Fruit fly (Drosophila melanogaster) whole organism, embryonic: ENCODE data around the gene CG7304.

Experiments
- Asciz ChIP-seq: fragments of 200-800 bp; sonication (Bioruptor generic); optimal IDR thresholded peaks from 2 replicates; lab custom pipeline; 2017; ENCODE audit warnings: missing biosample characterization, mild to moderate bottlenecking, missing genetic modification characterization, missing genetic modification reagents
- Awh ChIP-seq: fragments of 200-800 bp; sonication (Bioruptor generic); IDR thresholded peaks from 2 replicates; pipeline ENCODE4, ENCODE4 v1.3.6; 2022; ENCODE audit warnings: missing biosample characterization, missing genetic modification characterization
- B-H1 ChIP-seq: fragments of 200-800 bp; sonication (Bioruptor generic); IDR thresholded peaks from 3 replicates; pipeline ENCODE4 v1.3.6; 2022; ENCODE audit warnings: missing biosample characterization, missing genetic modification characterization
- Bgb ChIP-seq: fragments of 200-800 bp; sonication (Bioruptor generic); IDR thresholded peaks from 2 replicates; pipeline ENCODE4 v1.3.6; 2022; ENCODE audit warnings: missing biosample characterization, missing genetic modification characterization; ENCODE audit not compliant: partially characterized antibody
- Blimp-1 ChIP-seq: fragments of 200-800 bp; sonication (Bioruptor generic); optimal IDR thresholded peaks from 3 replicates; lab custom pipeline; 2018; ENCODE audit warnings: missing biosample characterization, missing genetic modification characterization, mild to moderate bottlenecking, moderate library complexity, missing genetic modification reagents
- CG11696 ChIP-seq: fragments of 200-800 bp; sonication (Bioruptor generic); IDR thresholded peaks from 2 replicates; pipeline ENCODE4 v1.3.6; 2022; ENCODE audit warnings: missing biosample characterization, missing genetic modification characterization
- CG1233 ChIP-seq: fragments of 200-800 bp; sonication (Bioruptor generic); optimal IDR thresholded peaks from 4 replicates; lab custom pipeline; 2018; ENCODE audit warnings: missing biosample characterization, mild to moderate bottlenecking, missing genetic modification characterization
- CG12769 ChIP-seq: fragments of 200-800 bp; sonication (Bioruptor generic); optimal IDR thresholded peaks from 2 replicates; lab custom pipeline; 2019; ENCODE audit warnings: missing biosample characterization, mild to moderate bottlenecking, missing genetic modification characterization, moderate library complexity
- CG13775 ChIP-seq: fragments of 200-800 bp; sonication (Bioruptor generic); optimal IDR thresholded peaks from 3 replicates; lab custom pipeline; 2017; ENCODE audit warnings: missing biosample characterization, mild to moderate bottlenecking, missing genetic modification characterization
- CG33213 ChIP-seq: fragments of 200-800 bp; sonication (Bioruptor generic); optimal IDR thresholded peaks from 3 replicates; lab custom pipeline; 2016; ENCODE audit warnings: missing biosample characterization, missing genetic modification characterization
- CG7271 ChIP-seq: fragments of 200-800 bp; sonication (Bioruptor generic); optimal IDR thresholded peaks from 2 replicates; lab custom pipeline; 2018; ENCODE audit warnings: missing biosample characterization, mild to moderate bottlenecking, missing genetic modification characterization, moderate library complexity
- CG7987 ChIP-seq: fragments of 200-800 bp; sonication (Bioruptor generic); optimal IDR thresholded peaks from 2 replicates; lab custom pipeline; 2018; ENCODE audit warnings: missing biosample characterization, mild to moderate bottlenecking, missing genetic modification characterization, moderate library complexity
- CG8281 ChIP-seq: fragments of 200-800 bp; sonication (Bioruptor generic); optimal IDR thresholded peaks from 2 replicates; lab custom pipeline; 2018; ENCODE audit warnings: missing biosample characterization, mild to moderate bottlenecking, missing genetic modification characterization, moderate library complexity
- CG8388 ChIP-seq: fragments of 200-800 bp; sonication (Bioruptor generic); optimal IDR thresholded peaks from 2 replicates; lab custom pipeline; 2019; ENCODE audit warnings: missing biosample characterization, mild to moderate bottlenecking, missing genetic modification characterization, moderate library complexity
- Chrac-16 ChIP-seq: fragments of 200-800 bp; sonication (Bioruptor generic); optimal IDR thresholded peaks from 3 replicates; lab custom pipeline; 2016; ENCODE audit warnings: missing biosample characterization, missing genetic modification characterization
- H15 ChIP-seq: fragments of 200-800 bp; sonication (Bioruptor generic); IDR thresholded peaks from 3 replicates; pipeline ENCODE4 v1.3.6; 2022; ENCODE audit warnings: missing biosample characterization, missing genetic modification characterization
- Hmr ChIP-seq: fragments of 200-800 bp; sonication (Bioruptor generic); optimal IDR thresholded peaks from 3 replicates; lab custom pipeline; 2017; ENCODE audit warnings: mild to moderate bottlenecking, missing biosample characterization, missing genetic modification reagents, missing genetic modification characterization
- Hr39 ChIP-seq: fragments of >200 bp; optimal IDR thresholded peaks from 2 replicates; lab custom pipeline; 2017
- Hr51 ChIP-seq, 2 experiments: fragments of 200-800 bp; sonication (Bioruptor generic); optimal IDR thresholded peaks; 2 replicates in 1 of 2; 3 replicates in 1 of 2; lab custom pipeline; 2016 to 2018; ENCODE audit warnings: missing biosample characterization in 2 of 2, missing genetic modification characterization in 2 of 2, mild to moderate bottlenecking in 1 of 2, moderate library complexity in 1 of 2
- Nf-YB ChIP-seq: fragments of 200-800 bp; sonication (Bioruptor generic); optimal IDR thresholded peaks from 3 replicates; lab custom pipeline; 2019; ENCODE audit warnings: missing biosample characterization, mild to moderate bottlenecking, missing genetic modification characterization, moderate library complexity
- PHDP ChIP-seq: fragments of 200-800 bp; sonication (Bioruptor generic); optimal IDR thresholded peaks from 3 replicates; lab custom pipeline; 2018; ENCODE audit warnings: missing biosample characterization, mild to moderate bottlenecking, missing genetic modification characterization, moderate library complexity
- Pdp1 ChIP-seq, 2 experiments: fragments of 200-800 bp; sonication (Bioruptor generic); optimal IDR thresholded peaks; 3 replicates each; lab custom pipeline; 2016; ENCODE audit warnings: missing biosample characterization in 2 of 2, missing genetic modification characterization in 2 of 2, mild to moderate bottlenecking in 1 of 2, moderate library complexity in 1 of 2
- Sox102F ChIP-seq: fragments of 200-800 bp; sonication (Bioruptor generic); optimal IDR thresholded peaks from 2 replicates; lab custom pipeline; 2018; ENCODE audit warnings: missing biosample characterization, mild to moderate bottlenecking, missing genetic modification characterization, moderate library complexity
- Vsx1 ChIP-seq: fragments of 200-800 bp; sonication (Bioruptor generic); optimal IDR thresholded peaks from 2 replicates; lab custom pipeline; 2017; ENCODE audit warnings: missing biosample characterization, mild to moderate bottlenecking, missing genetic modification characterization, missing genetic modification reagents
- Xrp1 ChIP-seq: fragments of 200-800 bp; sonication (Bioruptor generic); IDR thresholded peaks from 2 replicates; pipeline ENCODE4 v1.3.6; 2022; ENCODE audit warnings: missing biosample characterization, missing genetic modification characterization
- abd-A ChIP-seq: fragments of 200-800 bp; sonication (Bioruptor generic); optimal IDR thresholded peaks from 3 replicates; lab custom pipeline; 2019; ENCODE audit warnings: missing biosample characterization, mild to moderate bottlenecking, missing genetic modification characterization, moderate library complexity
- bsh ChIP-seq, 2 experiments: fragments of 200-800 bp; sonication (Bioruptor generic); optimal IDR thresholded peaks; 2 replicates each; lab custom pipeline; 2017 to 2018; ENCODE audit warnings: mild to moderate bottlenecking in 2 of 2, missing biosample characterization in 2 of 2, missing genetic modification characterization in 2 of 2, moderate library complexity in 1 of 2
- cg ChIP-seq: fragments of 200-800 bp; sonication (Bioruptor generic); optimal IDR thresholded peaks from 3 replicates; lab custom pipeline; 2019; ENCODE audit warnings: missing biosample characterization, mild to moderate bottlenecking, missing genetic modification characterization, moderate library complexity
- ci ChIP-seq: fragments of 200-800 bp; sonication (Bioruptor generic); IDR thresholded peaks from 3 replicates; pipeline ENCODE4 v1.3.6; 2022; ENCODE audit warnings: missing biosample characterization, missing genetic modification characterization
- danr ChIP-seq: fragments of 200-800 bp; sonication (Bioruptor generic); IDR thresholded peaks from 2 replicates; pipeline ENCODE4 v1.3.6; 2022; ENCODE audit warnings: missing biosample characterization, missing genetic modification characterization
- dpn ChIP-seq, 2 experiments: fragments of 200-800 bp; sonication (Bioruptor generic); optimal IDR thresholded peaks; 3 replicates each; lab custom pipeline; 2016; ENCODE audit warnings: missing biosample characterization in 2 of 2, missing genetic modification characterization in 2 of 2
- dysf ChIP-seq: fragments of 200-800 bp; sonication (Bioruptor generic); IDR thresholded peaks from 3 replicates; pipeline ENCODE4 v1.3.6; 2022; ENCODE audit warnings: missing biosample characterization, missing genetic modification characterization
- esg ChIP-seq: fragments of 200-800 bp; sonication (Bioruptor generic); conservative IDR thresholded peaks from 2 replicates; pipeline ENCODE4 v1.3.6; 2022; ENCODE audit warnings: missing biosample characterization, missing genetic modification characterization
- eve ChIP-seq, 2 experiments: fragments of >200 bp; optimal IDR thresholded peaks; 2 replicates each; lab custom pipeline; 2017; ENCODE audit warnings: missing biosample characterization in 2 of 2, missing genetic modification characterization in 2 of 2
- fd96Cb ChIP-seq: fragments of 200-800 bp; sonication (Bioruptor generic); optimal IDR thresholded peaks from 2 replicates; lab custom pipeline; 2018; ENCODE audit warnings: missing biosample characterization, mild to moderate bottlenecking, missing genetic modification characterization, moderate library complexity
- fu2 ChIP-seq: fragments of 200-800 bp; sonication (Bioruptor generic); optimal IDR thresholded peaks from 2 replicates; lab custom pipeline; 2016; ENCODE audit warnings: missing biosample characterization, missing genetic modification characterization
- gsb-n ChIP-seq: fragments of 200-800 bp; sonication (Bioruptor generic); optimal IDR thresholded peaks from 3 replicates; lab custom pipeline; 2018; ENCODE audit warnings: missing biosample characterization, mild to moderate bottlenecking, missing genetic modification characterization
- lab ChIP-seq: fragments of 200-800 bp; sonication (Bioruptor generic); optimal IDR thresholded peaks from 3 replicates; lab custom pipeline; 2017; ENCODE audit warnings: missing biosample characterization, missing genetic modification characterization, mild to moderate bottlenecking, moderate library complexity, missing genetic modification reagents
- nerfin-1 ChIP-seq: fragments of 200-800 bp; sonication (Bioruptor generic); optimal IDR thresholded peaks from 3 replicates; lab custom pipeline; 2019; ENCODE audit warnings: missing biosample characterization, mild to moderate bottlenecking, missing genetic modification characterization, moderate library complexity
- nerfin-2 ChIP-seq: fragments of 200-800 bp; sonication (Bioruptor generic); IDR thresholded peaks from 2 replicates; pipeline ENCODE4 v1.3.6; 2022; ENCODE audit warnings: missing biosample characterization, missing genetic modification characterization; ENCODE audit not compliant: partially characterized antibody
- oc ChIP-seq: fragments of 200-800 bp; sonication (Bioruptor generic); optimal IDR thresholded peaks from 2 replicates; lab custom pipeline; 2018; ENCODE audit warnings: missing biosample characterization, mild to moderate bottlenecking, missing genetic modification characterization, moderate library complexity
- otp ChIP-seq: fragments of 200-800 bp; sonication (Bioruptor generic); IDR thresholded peaks from 3 replicates; pipeline ENCODE4, ENCODE4 v1.3.6; 2022; ENCODE audit warnings: missing biosample characterization, missing genetic modification characterization
- row ChIP-seq: fragments of 200-800 bp; sonication (Bioruptor generic); IDR thresholded peaks from 3 replicates; pipeline ENCODE4 v1.3.6; 2022; ENCODE audit warnings: missing biosample characterization, missing genetic modification characterization
- sd ChIP-seq: fragments of 200-800 bp; sonication (Bioruptor generic); optimal IDR thresholded peaks from 3 replicates; lab custom pipeline; 2018; ENCODE audit warnings: missing biosample characterization, mild to moderate bottlenecking, missing genetic modification characterization, moderate library complexity
- sens ChIP-seq: fragments of 200-800 bp; sonication (Bioruptor generic); peaks from one replicate; lab custom pipeline; 2016; ENCODE audit warnings: missing biosample characterization, missing genetic modification characterization
- slou ChIP-seq: fragments of 200-800 bp; sonication (Bioruptor generic); optimal IDR thresholded peaks from 3 replicates; lab custom pipeline; 2016; ENCODE audit warnings: missing biosample characterization, missing genetic modification characterization
- sqz ChIP-seq: fragments of 200-800 bp; sonication (Bioruptor generic); optimal IDR thresholded peaks from 3 replicates; lab custom pipeline; 2018; ENCODE audit warnings: missing biosample characterization, mild to moderate bottlenecking, missing genetic modification characterization
- vvl ChIP-seq: fragments of 200-800 bp; sonication (Bioruptor generic); IDR thresholded peaks from 2 replicates; pipeline ENCODE4 v1.3.6; 2022; ENCODE audit warnings: missing biosample characterization, missing genetic modification characterization
- wdn ChIP-seq: fragments of 200-800 bp; sonication (Bioruptor generic); IDR thresholded peaks from 2 replicates; pipeline ENCODE4 v1.3.6; 2022; ENCODE audit warnings: missing biosample characterization, missing genetic modification characterization
- zf30C ChIP-seq: fragments of 200-800 bp; sonication (Bioruptor generic); optimal IDR thresholded peaks from 3 replicates; lab custom pipeline; 2018; ENCODE audit warnings: missing biosample characterization, mild to moderate bottlenecking, missing genetic modification characterization

The CG7304 gene

DNA sequence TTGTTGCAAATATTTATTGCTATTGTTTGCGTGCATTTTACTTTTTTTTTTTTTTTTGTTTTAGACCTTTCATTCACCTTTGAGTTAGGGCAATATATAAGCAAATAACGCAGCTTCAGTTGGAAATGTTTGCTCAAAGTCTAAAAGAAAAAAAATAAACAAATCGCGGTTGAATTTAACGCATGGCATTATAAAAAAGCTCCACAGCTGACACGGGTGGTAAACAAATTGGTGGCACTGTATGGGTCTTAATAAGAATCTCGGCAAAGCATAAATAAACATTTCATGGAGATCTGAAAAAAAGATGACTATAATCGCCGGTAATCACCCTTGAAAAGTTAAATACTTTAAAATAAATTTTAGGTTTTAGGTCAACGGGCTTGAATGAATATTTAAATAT is 14.9 kb downstream of the CG7304 start (continued):
- TF ChIP-seq bsh (GFP tag; optimal IDR thresholded peaks at IDR 0.05; lab: Kevin White, UChicago) (no peak), CG33213 (GFP tag; lab: Kevin White, UChicago) (no peak), sqz (peak; percentile 21), Sox102F (GFP tag; lab: Kevin White, UChicago) (peak; percentile 4), CG1233 (peak; percentile 27), Asciz (GFP tag; lab: Kevin White, UChicago) (peak; percentile 24), CG7987 (GFP tag; lab: Kevin White, UChicago) (no peak), PHDP (tag; lab: Kevin White, UChicago) (peak; percentile 12), nerfin-1 (no peak), CG11696 (GFP tag; lab: Robert Waterston, UW) (no peak), Chrac-16 (GFP tag; lab: Kevin White, UChicago) (no peak), slou (no peak), CG7271 (tag; lab: Kevin White, UChicago) (no peak), eve (GFP tag; optimal IDR thresholded peaks at IDR 0.05; lab: Kevin White, UChicago) (no peak), Xrp1 (GFP tag; lab: Robert Waterston, UW) (no peak), dysf (GFP tag; lab: Robert Waterston, UW) (0 out of 3 replicates have a peak, but pooled peaks have one; percentile 29), fu2 (GFP tag; lab: Kevin White, UChicago) (no peak), otp (GFP tag; lab: Robert Waterston, UW) (0 out of 3 replicates have a peak, but pooled peaks have one; percentile 43), Hr39 (no peak), lab (peak; percentile 21), wdn (GFP tag; lab: Robert Waterston, UW) (no peak), Hr51 (GFP tag; optimal IDR thresholded peaks at IDR 0.05; lab: Kevin White, UChicago) (peak in 1 of 2 experiments; percentile 7), sd (tag; lab: Kevin White, UChicago) (peak; percentile 19), row (GFP tag; lab: Robert Waterston, UW) (peak; percentile 33; the same call in 1 of the 3 replicates), danr (GFP tag; lab: Robert Waterston, UW) (no peak), B-H1 (GFP tag; lab: Robert Waterston, UW) (no peak), cg (GFP tag; lab: Kevin White, UChicago) (no peak), Hmr (GFP tag; lab: Kevin White, UChicago) (peak; percentile 9), fd96Cb (tag; lab: Kevin White, UChicago) (no peak), CG8281 (tag; lab: Kevin White, UChicago) (peak; percentile 7), esg (GFP tag; lab: Robert Waterston, UW) (no peak), Bgb (GFP tag; lab: Robert Waterston, UW) (no peak), CG13775 (no peak), dpn (GFP tag; optimal IDR thresholded peaks at IDR 0.05; lab: Kevin White, UChicago) (peak in 1 of 2 experiments; percentile 7), CG8388 (GFP tag; lab: Kevin White, UChicago) (peak; percentile 81)
- TF ChIP-seq, all 482 proteins: peak for 21

DNA sequence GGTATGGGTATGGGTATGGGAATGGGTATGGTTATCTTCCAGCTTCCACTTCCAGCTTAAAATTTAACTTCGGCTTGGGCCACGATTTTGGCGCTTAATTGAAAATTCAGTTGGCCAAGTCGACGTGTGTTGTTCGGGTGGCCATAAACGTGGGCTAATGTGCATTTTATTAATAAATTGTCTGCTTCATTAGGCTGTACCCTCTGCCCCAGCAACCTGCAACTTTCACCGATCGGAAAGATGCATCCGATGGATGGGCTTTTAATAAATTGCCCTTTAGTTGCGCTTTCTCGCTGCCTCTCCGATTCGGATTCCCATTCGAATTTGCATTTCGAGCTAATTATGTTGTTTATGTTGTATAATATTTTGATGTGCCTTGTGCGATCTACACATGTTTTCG is 15.7 kb downstream of the CG7304 start:
- TF ChIP-seq CG12769 (tag; lab: Kevin White, UChicago) (peak; percentile 71), H15 (GFP tag; lab: Robert Waterston, UW) (no peak), Nf-YB (GFP tag; lab: Kevin White, UChicago) (no peak), vvl (peak; percentile 54; the same call in 1 of the 2 replicates), Awh (GFP tag; lab: Robert Waterston, UW) (peak; percentile 95), abd-A (peak; percentile 85), zf30C (GFP tag; lab: Kevin White, UChicago) (no peak), gsb-n (tag; lab: Kevin White, UChicago) (peak; percentile 55), otp (GFP tag; lab: Robert Waterston, UW) (0 out of 3 replicates have a peak, but pooled peaks have one; percentile 42), Pdp1 (GFP tag; optimal IDR thresholded peaks at IDR 0.05; lab: Kevin White, UChicago) (peak in 1 of 2 experiments; percentile 42), nerfin-2 (GFP tag; lab: Robert Waterston, UW) (no peak), Blimp-1 (GFP tag; lab: Kevin White, UChicago) (peak; percentile 46), sens (GFP tag; lab: Kevin White, UChicago) (peak; percentile 37), Vsx1 (GFP tag; lab: Kevin White, UChicago) (peak; percentile 51), ci (0 out of 3 replicates have a peak, but pooled peaks have one; percentile 12), oc (tag; lab: Kevin White, UChicago) (peak; percentile 80)
